Worm (Caenorhabditis elegans) whole organism, L2 larva: ENCODE measurements around the gene sap-140.

Source experiments
- C34F6.9 ChIP-seq: fragments of 150-350 bp; optimal IDR thresholded peaks from 2 replicates; lab custom pipeline; 2014; ENCODE audit warnings: missing biosample characterization, missing genetic modification characterization
- F13H6.1 ChIP-seq: sonication (generic microtip); optimal IDR thresholded peaks from 2 replicates; lab custom pipeline; 2016; ENCODE audit warnings: missing genetic modification characterization, missing compliant biosample characterization
- R02D3.7 ChIP-seq: fragments of 150-350 bp; optimal IDR thresholded peaks from 2 replicates; lab custom pipeline; 2014; ENCODE audit warnings: missing biosample characterization, missing genetic modification characterization
- Y55F3AM.14 ChIP-seq: fragments of 200-800 bp; sonication (Bioruptor generic); optimal IDR thresholded peaks from 2 replicates; lab custom pipeline; 2018; ENCODE audit warnings: mild to moderate bottlenecking, missing genetic modification characterization, missing compliant biosample characterization
- ZK546.5 ChIP-seq: sonication (generic microtip); optimal IDR thresholded peaks from 2 replicates; lab custom pipeline; 2017; ENCODE audit warnings: missing biosample characterization, missing genetic modification characterization
- alr-1 ChIP-seq: fragments of 150-350 bp; optimal IDR thresholded peaks from 2 replicates; lab custom pipeline; 2014; ENCODE audit warnings: missing biosample characterization, missing genetic modification characterization
- blmp-1 ChIP-seq: sonication (generic microtip); optimal IDR thresholded peaks from 2 replicates; lab custom pipeline; 2017; ENCODE audit warnings: missing genetic modification characterization, mild to moderate bottlenecking, missing compliant biosample characterization, antibody characterized with exemption, moderate library complexity; ENCODE audit not compliant: insufficient read depth
- ceh-16 ChIP-seq: fragments of 150-350 bp; optimal IDR thresholded peaks from 2 replicates; lab custom pipeline; 2014; ENCODE audit warnings: missing biosample characterization, missing genetic modification characterization
- ceh-82 ChIP-seq: fragments of 150-350 bp; optimal IDR thresholded peaks from 2 replicates; lab custom pipeline; 2014; ENCODE audit warnings: missing biosample characterization, missing genetic modification characterization
- egl-27 ChIP-seq: sonication (generic microtip); optimal IDR thresholded peaks from 3 replicates; lab custom pipeline; 2017; ENCODE audit warnings: missing biosample characterization, missing genetic modification reagents, missing genetic modification characterization
- elt-1 ChIP-seq: fragments of 150-350 bp; optimal IDR thresholded peaks from 2 replicates; lab custom pipeline; 2014; ENCODE audit warnings: missing biosample characterization, missing genetic modification characterization
- elt-3 ChIP-seq: sonication (generic microtip); optimal IDR thresholded peaks from 2 replicates; lab custom pipeline; 2017; ENCODE audit warnings: missing biosample characterization, missing genetic modification characterization
- fos-1 ChIP-seq: fragments of 150-350 bp; optimal IDR thresholded peaks from 2 replicates; lab custom pipeline; 2014; ENCODE audit warnings: missing biosample characterization, missing genetic modification characterization
- gmeb-1 ChIP-seq: fragments of 150-350 bp; optimal IDR thresholded peaks from 2 replicates; lab custom pipeline; 2014; ENCODE audit warnings: missing biosample characterization, missing genetic modification characterization
- lin-11 ChIP-seq: fragments of 150-350 bp; sonication (generic microtip); optimal IDR thresholded peaks from 2 replicates; lab custom pipeline; 2014; ENCODE audit warnings: missing biosample characterization, missing genetic modification characterization, inconsistent platforms, mixed read lengths
- lin-13 ChIP-seq: fragments of 150-350 bp; optimal IDR thresholded peaks from 2 replicates; lab custom pipeline; 2014; ENCODE audit warnings: missing biosample characterization, missing genetic modification reagents, missing genetic modification characterization
- lin-39 ChIP-seq: fragments of 150-350 bp; optimal IDR thresholded peaks from 2 replicates; lab custom pipeline; 2014; ENCODE audit warnings: missing biosample characterization, missing genetic modification reagents, missing genetic modification characterization
- lsy-2 ChIP-seq, 2 experiments: fragments of 150-350 bp in 1 of 2; sonication (generic microtip) in 1 of 2; optimal IDR thresholded peaks; 2 replicates each; lab custom pipeline; 2014 to 2017; ENCODE audit warnings: missing biosample characterization in 2 of 2, missing genetic modification characterization in 2 of 2
- mab-5 ChIP-seq: fragments of 150-350 bp; optimal IDR thresholded peaks from 2 replicates; lab custom pipeline; 2014; ENCODE audit warnings: missing biosample characterization, missing genetic modification characterization
- mbf-1 ChIP-seq: sonication (generic microtip); optimal IDR thresholded peaks from 2 replicates; lab custom pipeline; 2017; ENCODE audit warnings: missing biosample characterization, missing genetic modification characterization
- mdl-1 ChIP-seq, 2 experiments: fragments of 150-350 bp in 1 of 2; sonication (generic microtip) in 1 of 2; optimal IDR thresholded peaks; 2 replicates each; lab custom pipeline; 2017; ENCODE audit warnings: missing biosample characterization in 2 of 2, missing genetic modification characterization in 2 of 2
- nhr-10 ChIP-seq: sonication (generic microtip); optimal IDR thresholded peaks from 2 replicates; lab custom pipeline; 2017; ENCODE audit warnings: missing biosample characterization, missing genetic modification characterization
- nhr-11 ChIP-seq: fragments of 150-350 bp; optimal IDR thresholded peaks from 2 replicates; lab custom pipeline; 2014; ENCODE audit warnings: missing biosample characterization, missing genetic modification characterization
- nhr-129 ChIP-seq: fragments of 150-350 bp; optimal IDR thresholded peaks from 2 replicates; lab custom pipeline; 2014; ENCODE audit warnings: missing biosample characterization, missing genetic modification characterization
- nhr-21 ChIP-seq: fragments of 150-350 bp; optimal IDR thresholded peaks from 2 replicates; lab custom pipeline; 2014; ENCODE audit warnings: missing biosample characterization, missing genetic modification characterization
- nhr-23 ChIP-seq: fragments of 150-350 bp; optimal IDR thresholded peaks from 2 replicates; lab custom pipeline; 2014; ENCODE audit warnings: missing biosample characterization, missing genetic modification reagents, missing genetic modification characterization
- nhr-237 ChIP-seq: fragments of 150-350 bp; optimal IDR thresholded peaks from 2 replicates; lab custom pipeline; 2014; ENCODE audit warnings: missing biosample characterization, missing genetic modification characterization
- nhr-25 ChIP-seq: fragments of 150-350 bp; sonication (generic microtip); optimal IDR thresholded peaks from 3 replicates; lab custom pipeline; 2014; ENCODE audit warnings: missing biosample characterization, missing genetic modification characterization
- nhr-77 ChIP-seq: fragments of 150-350 bp; optimal IDR thresholded peaks from 2 replicates; lab custom pipeline; 2014; ENCODE audit warnings: missing biosample characterization, missing genetic modification characterization
- peb-1 ChIP-seq: fragments of 150-350 bp; optimal IDR thresholded peaks from 2 replicates; lab custom pipeline; 2014; ENCODE audit warnings: missing biosample characterization, missing genetic modification characterization
- sem-4 ChIP-seq: fragments of 150-350 bp; optimal IDR thresholded peaks from 2 replicates; lab custom pipeline; 2014; ENCODE audit warnings: missing biosample characterization, missing genetic modification reagents, missing genetic modification characterization
- sma-3 ChIP-seq: sonication (generic microtip); optimal IDR thresholded peaks from 2 replicates; lab custom pipeline; 2016; ENCODE audit warnings: missing genetic modification reagents, missing genetic modification characterization, missing compliant biosample characterization
- sma-9 ChIP-seq, 2 experiments: fragments of 150-350 bp in 1 of 2; sonication (generic microtip) in 1 of 2; optimal IDR thresholded peaks; 2 replicates each; lab custom pipeline; 2014 to 2016; ENCODE audit warnings: missing genetic modification characterization in 2 of 2, mild to moderate bottlenecking in 1 of 2, missing biosample characterization in 1 of 2, missing compliant biosample characterization in 1 of 2, missing genetic modification reagents in 1 of 2, moderate library complexity in 1 of 2
- snpc-4 ChIP-seq: fragments of 150-350 bp; optimal IDR thresholded peaks from 2 replicates; lab custom pipeline; 2014; ENCODE audit warnings: missing biosample characterization, missing genetic modification characterization
- unc-39 ChIP-seq: fragments of 150-350 bp; optimal IDR thresholded peaks from 2 replicates; lab custom pipeline; 2014; ENCODE audit warnings: missing biosample characterization, missing genetic modification characterization
- unc-55 ChIP-seq: fragments of 150-350 bp; sonication (generic microtip); optimal IDR thresholded peaks from 3 replicates; lab custom pipeline; 2014; ENCODE audit warnings: missing biosample characterization, missing genetic modification reagents, missing genetic modification characterization
- unc-62 ChIP-seq: fragments of 150-350 bp; optimal IDR thresholded peaks from 2 replicates; lab custom pipeline; 2014; ENCODE audit warnings: missing biosample characterization, missing genetic modification reagents, missing genetic modification characterization
- zag-1 ChIP-seq: fragments of 150-350 bp; optimal IDR thresholded peaks from 2 replicates; lab custom pipeline; 2014; ENCODE audit warnings: missing biosample characterization, missing genetic modification characterization
- ztf-1 ChIP-seq: fragments of 200-800 bp; sonication (Bioruptor generic); conservative IDR thresholded peaks from 2 replicates; pipeline ENCODE4 v1.3.6; 2022; ENCODE audit warnings: missing genetic modification characterization, missing compliant biosample characterization
- ztf-11 ChIP-seq: sonication (generic microtip); optimal IDR thresholded peaks from 2 replicates; lab custom pipeline; 2017; ENCODE audit warnings: missing biosample characterization, missing genetic modification characterization
- ztf-4 ChIP-seq: fragments of 150-350 bp; optimal IDR thresholded peaks from 2 replicates; lab custom pipeline; 2014; ENCODE audit warnings: missing biosample characterization, missing genetic modification characterization

The sap-140 gene

DNA sequence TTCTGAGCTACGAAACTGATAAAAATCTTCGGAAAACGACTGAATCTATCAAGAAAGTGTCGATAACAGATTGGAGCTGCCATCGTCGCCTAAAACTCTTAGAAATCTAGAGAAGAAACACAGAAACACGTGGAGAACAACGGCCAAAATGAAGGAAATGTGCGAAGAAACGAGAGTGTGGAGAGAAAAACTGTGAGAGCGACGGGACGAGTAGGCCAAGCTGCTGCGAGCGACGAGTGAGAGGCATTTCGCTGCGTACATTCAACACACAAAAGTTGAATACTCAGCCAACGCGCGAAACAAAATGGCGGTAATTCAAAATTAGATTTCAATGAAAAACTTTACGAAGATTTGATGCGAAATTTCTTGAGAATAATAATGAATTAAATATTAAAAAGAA lies 1.2 kb upstream of the sap-140 start (continued):
- TF ChIP-seq elt-3 (tag; lab: Kevin White, UChicago) (no peak), blmp-1 (peak; percentile 54), sem-4 (tag; lab: Kevin White, UChicago) (peak; percentile 61), nhr-23 (tag; lab: Kevin White, UChicago) (no peak), F13H6.1 (tag; lab: Kevin White, UChicago) (peak; percentile 84), nhr-25 (peak; percentile 78), peb-1 (tag; lab: Kevin White, UChicago) (no peak), ZK546.5 (tag; lab: Kevin White, UChicago) (peak; percentile 14), gmeb-1 (tag; lab: Kevin White, UChicago) (peak; percentile 96), Y55F3AM.14 (no peak), nhr-77 (peak; percentile 11), lin-13 (GFP tag; lab: Kevin White, UChicago) (peak; percentile 98), egl-27 (tag; lab: Kevin White, UChicago) (peak; percentile 64)

DNA sequence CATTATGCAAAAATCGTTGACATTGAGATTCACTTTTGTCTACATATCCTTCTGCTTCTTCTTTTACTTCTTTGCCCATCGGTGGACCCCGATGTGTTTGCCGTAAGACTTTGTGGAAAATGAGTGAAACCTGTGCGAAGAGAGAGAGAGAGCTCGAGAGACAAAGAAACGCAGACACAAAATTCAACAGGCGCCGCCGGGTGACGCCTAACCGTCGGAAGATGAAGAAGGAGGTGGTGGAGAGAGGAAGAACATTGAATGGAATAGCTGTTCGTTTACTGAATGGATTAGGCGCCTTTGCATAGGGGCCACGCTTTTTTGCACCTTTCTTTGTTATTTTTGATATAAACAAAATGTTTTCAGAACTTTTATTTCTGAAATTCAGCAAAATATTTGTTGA lies 7.4 kb downstream of the sap-140 start:
- no peak for TF ChIP-seq nhr-25
- no peak for TF ChIP-seq nhr-10 (tag; lab: Kevin White, UChicago)
- no peak for TF ChIP-seq ztf-4 (tag; lab: Kevin White, UChicago)
- TF ChIP-seq ceh-16 (tag; lab: Kevin White, UChicago): no peak
- no peak for TF ChIP-seq snpc-4 (tag; lab: Kevin White, UChicago)
- TF ChIP-seq Y55F3AM.14: no peak
- no peak for TF ChIP-seq mdl-1 (tag; optimal IDR thresholded peaks at IDR 0.05; lab: Kevin White, UChicago)
- no peak for TF ChIP-seq nhr-237
- TF ChIP-seq C34F6.9 (tag; lab: Kevin White, UChicago): no peak
- TF ChIP-seq unc-55 (GFP tag; lab: Kevin White, UChicago): no peak

DNA sequence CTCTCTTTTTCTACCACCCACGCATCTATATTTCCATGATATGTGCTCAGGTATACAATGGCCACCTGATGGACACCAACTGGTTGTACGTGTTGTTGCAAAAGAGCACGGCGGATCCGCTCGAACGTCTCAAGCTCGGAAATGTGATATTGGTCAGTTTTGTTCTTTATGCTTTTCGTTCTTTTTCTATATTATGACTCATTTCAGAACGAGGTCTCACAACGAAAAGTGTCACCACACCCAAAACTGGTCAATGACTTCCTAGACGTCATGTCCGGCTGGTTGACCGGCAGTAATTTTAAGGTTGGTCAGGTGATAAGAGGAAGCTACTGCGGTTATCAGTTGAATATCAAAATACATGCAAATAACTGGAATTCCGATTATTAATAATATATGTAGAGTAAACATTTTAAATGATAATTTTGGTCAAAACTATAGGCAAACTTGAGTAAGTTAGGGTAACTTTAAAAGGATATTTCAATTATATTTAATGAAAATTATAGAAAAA lies 8.6 kb downstream of the sap-140 start, which contains the start of gene cls-1:
cls-1 (plus strand) TSS at position 51 of the 508 bp plus-strand sequence.
- TF ChIP-seq zag-1 (tag; lab: Kevin White, UChicago): no peak
- peak; percentile 56 for TF ChIP-seq fos-1 (tag; lab: Kevin White, UChicago)
- TF ChIP-seq sma-9 (GFP tag; optimal IDR thresholded peaks at IDR 0.05; lab: Kevin White, UChicago): no peak
- TF ChIP-seq sma-9 (tag; optimal IDR thresholded peaks at IDR 0.05; lab: Kevin White, UChicago): no peak

DNA sequence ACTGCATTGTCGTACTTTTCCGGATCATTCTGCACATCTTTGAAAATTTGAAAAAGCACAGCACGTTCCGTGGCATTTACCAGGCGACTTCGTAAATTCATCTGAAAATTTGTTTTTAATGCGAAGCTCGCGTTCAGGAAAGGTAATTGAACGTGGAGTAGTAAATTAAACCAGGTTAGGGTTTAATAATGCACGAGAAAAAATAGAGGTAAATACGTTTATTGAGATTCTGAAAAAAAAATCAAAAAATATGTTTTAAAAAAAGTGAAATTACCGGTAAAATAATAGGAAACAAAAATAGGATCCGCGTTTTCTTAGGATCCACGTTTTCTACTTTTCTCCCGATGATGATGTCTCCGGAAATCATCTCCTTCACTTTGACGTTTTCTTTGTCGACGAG lies 18.9 kb downstream of the sap-140 start, which contains the start of gene clk-2:
clk-2 (minus strand) TSS at position 101 of the 400 bp plus-strand sequence.
- TF ChIP-seq R02D3.7 (tag; lab: Kevin White, UChicago) (no peak), alr-1 (no peak), ceh-16 (tag; lab: Kevin White, UChicago) (no peak), nhr-129 (no peak), nhr-237 (no peak), nhr-77 (no peak), gmeb-1 (tag; lab: Kevin White, UChicago) (no peak), egl-27 (tag; lab: Kevin White, UChicago) (no peak), lin-11 (no peak), nhr-21 (tag; lab: Kevin White, UChicago) (no peak), nhr-23 (tag; lab: Kevin White, UChicago) (no peak), nhr-11 (no peak), nhr-25 (no peak), C34F6.9 (tag; lab: Kevin White, UChicago) (no peak), ztf-11 (tag; lab: Kevin White, UChicago) (no peak)

DNA sequence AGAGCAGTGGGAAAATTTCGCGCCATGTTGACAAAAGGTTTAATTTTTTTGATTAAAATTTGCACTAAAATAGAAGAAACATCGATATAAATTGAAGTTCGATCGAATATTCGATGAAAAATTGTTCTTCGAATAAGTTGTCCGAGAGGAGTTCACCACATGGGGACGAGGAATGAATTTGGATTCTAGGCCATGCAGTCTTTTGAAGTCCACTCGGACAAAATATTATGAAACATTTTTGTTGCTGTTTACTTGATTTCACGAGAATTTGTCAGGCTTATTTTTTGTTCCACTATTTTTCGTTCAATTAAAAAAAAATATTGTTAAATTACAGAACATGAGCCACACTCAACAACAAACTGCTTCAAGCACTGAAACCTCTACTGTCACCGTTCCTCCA lies 21.1 kb downstream of the sap-140 start, which contains the start of the genes cux-7 and C07H6.2:
cux-7 (minus strand) TSS at position 174 of the 400 bp plus-strand sequence.
C07H6.2 (plus strand) TSS at position 338 of the 400 bp plus-strand sequence.
- TF ChIP-seq ztf-4 (tag; lab: Kevin White, UChicago): peak; percentile 84
- peak; percentile 77 for TF ChIP-seq nhr-129
- no peak for TF ChIP-seq alr-1
- peak; percentile 88 for TF ChIP-seq mab-5 (tag; lab: Kevin White, UChicago)
- TF ChIP-seq unc-39: no peak
- peak; percentile 67 for TF ChIP-seq Y55F3AM.14
- no peak for TF ChIP-seq nhr-77
- TF ChIP-seq unc-62: no peak
- TF ChIP-seq F13H6.1 (tag; lab: Kevin White, UChicago): peak; percentile 96
- no peak for TF ChIP-seq nhr-11
- peak; percentile 99 for TF ChIP-seq sma-9 (GFP tag; optimal IDR thresholded peaks at IDR 0.05; lab: Kevin White, UChicago)
- TF ChIP-seq sma-9 (tag; optimal IDR thresholded peaks at IDR 0.05; lab: Kevin White, UChicago): no peak
- no peak for TF ChIP-seq elt-3 (tag; lab: Kevin White, UChicago)
- TF ChIP-seq lin-39 (tag; lab: Kevin White, UChicago): no peak
- peak; percentile 97 for TF ChIP-seq sma-3 (GFP tag; lab: Kevin White, UChicago)
- TF ChIP-seq nhr-21 (tag; lab: Kevin White, UChicago): peak; percentile 93
- peak; percentile 95 for TF ChIP-seq C34F6.9 (tag; lab: Kevin White, UChicago)
- TF ChIP-seq elt-1 (tag; lab: Kevin White, UChicago): no peak
- no peak for TF ChIP-seq ceh-82 (tag; lab: Kevin White, UChicago)
- TF ChIP-seq lin-13 (GFP tag; lab: Kevin White, UChicago): peak; percentile 94
- no peak for TF ChIP-seq mbf-1 (tag; lab: Kevin White, UChicago)
- TF ChIP-seq mdl-1 (tag; optimal IDR thresholded peaks at IDR 0.05; lab: Kevin White, UChicago): peak in 1 of 2 experiments; percentile 47
- TF ChIP-seq nhr-23 (tag; lab: Kevin White, UChicago): no peak
- TF ChIP-seq unc-55 (GFP tag; lab: Kevin White, UChicago): peak; percentile 98
- TF ChIP-seq lsy-2 (tag; optimal IDR thresholded peaks at IDR 0.05; lab: Kevin White, UChicago): peak; percentile 89 to 96
- peak; percentile 75 for TF ChIP-seq fos-1 (tag; lab: Kevin White, UChicago)
- TF ChIP-seq blmp-1: peak; percentile 41
- peak; percentile 92; the same call in 1 of the 2 replicates for TF ChIP-seq ztf-1 (GFP tag; lab: Robert Waterston, UW)
- TF ChIP-seq egl-27 (tag; lab: Kevin White, UChicago): peak; percentile 90
